Worm (Caenorhabditis elegans) whole organism, L1 larva: ENCODE measurements around the gene lin-2.
A peak's percentile ranks its signal among the peaks of the same experiment; 100 is the strongest.

Experiments used
- C04F5.9 ChIP-seq: sonication (generic microtip); optimal IDR thresholded peaks from 2 replicates; lab custom pipeline; 2016; ENCODE audit warnings: missing genetic modification characterization, missing compliant biosample characterization
- C16A3.4 ChIP-seq: fragments of 150-350 bp; optimal IDR thresholded peaks from 2 replicates; lab custom pipeline; 2014; ENCODE audit warnings: missing biosample characterization, missing genetic modification characterization
- aly-2 ChIP-seq: fragments of 150-350 bp; optimal IDR thresholded peaks from 2 replicates; lab custom pipeline; 2014; ENCODE audit warnings: missing biosample characterization, missing genetic modification characterization
- ceh-82 ChIP-seq, 3 experiments: fragments of 150-350 bp in 1 of 3; sonication (generic microtip) in 2 of 3; optimal IDR thresholded peaks; 2 replicates each; lab custom pipeline; 2014 to 2017; ENCODE audit warnings: missing biosample characterization in 3 of 3, missing genetic modification characterization in 3 of 3
- dpl-1 ChIP-seq, 3 experiments: fragments of 150-350 bp in 2 of 3; sonication (generic microtip) in 1 of 3; optimal IDR thresholded peaks; 2 replicates each; lab custom pipeline; 2014 to 2017; ENCODE audit warnings: missing biosample characterization in 3 of 3, missing genetic modification characterization in 3 of 3, missing genetic modification reagents in 3 of 3
- dsc-1 ChIP-seq: sonication (generic microtip); optimal IDR thresholded peaks from 2 replicates; lab custom pipeline; 2016; ENCODE audit warnings: mild to moderate bottlenecking, missing genetic modification characterization, missing compliant biosample characterization
- efl-3 ChIP-seq: fragments of 200-800 bp; sonication (Bioruptor generic); optimal IDR thresholded peaks from 2 replicates; lab custom pipeline; 2018; ENCODE audit warnings: mild to moderate bottlenecking, missing genetic modification characterization, missing compliant biosample characterization
- egl-13 ChIP-seq: sonication (generic microtip); optimal IDR thresholded peaks from 2 replicates; lab custom pipeline; 2016; ENCODE audit warnings: missing genotype, missing genetic modification reagents, missing genetic modification characterization, missing compliant biosample characterization
- elt-2 ChIP-seq: sonication (generic microtip); optimal IDR thresholded peaks from 2 replicates; lab custom pipeline; 2016; ENCODE audit warnings: missing genetic modification characterization, mild to moderate bottlenecking, inconsistent platforms, missing compliant biosample characterization, missing genetic modification reagents
- fkh-10 ChIP-seq: sonication (generic microtip); optimal IDR thresholded peaks from 2 replicates; lab custom pipeline; 2017; ENCODE audit warnings: missing biosample characterization, missing genetic modification reagents, missing genetic modification characterization
- fkh-4 ChIP-seq: sonication (generic microtip); optimal IDR thresholded peaks from 2 replicates; lab custom pipeline; 2016; ENCODE audit warnings: missing compliant biosample characterization, missing genetic modification characterization, borderline replicate concordance
- hpl-2 ChIP-seq: fragments of 150-350 bp; optimal IDR thresholded peaks from 2 replicates; lab custom pipeline; 2014; ENCODE audit warnings: missing biosample characterization, missing genetic modification reagents, missing genetic modification characterization
- isw-1 ChIP-seq: fragments of 200-800 bp; sonication (Bioruptor generic); IDR thresholded peaks from 2 replicates; pipeline ENCODE4 v1.3.6; 2022; ENCODE audit warnings: missing genetic modification characterization, missing compliant biosample characterization
- lin-13 ChIP-seq: fragments of 150-350 bp; optimal IDR thresholded peaks from 2 replicates; lab custom pipeline; 2014; ENCODE audit warnings: missing biosample characterization, missing genetic modification reagents, missing genetic modification characterization
- lin-35 ChIP-seq, 2 experiments: fragments of 150-350 bp; optimal IDR thresholded peaks; 2 replicates each; lab custom pipeline; 2014; ENCODE audit warnings: missing biosample characterization in 2 of 2, missing genetic modification characterization in 2 of 2, missing genetic modification reagents in 2 of 2
- lir-3 ChIP-seq: sonication (generic microtip); optimal IDR thresholded peaks from 2 replicates; lab custom pipeline; 2016; ENCODE audit warnings: mild to moderate bottlenecking, missing genetic modification characterization, moderate library complexity, missing compliant biosample characterization; ENCODE audit not compliant: poor library complexity
- lsy-2 ChIP-seq, 2 experiments: fragments of 150-350 bp; optimal IDR thresholded peaks; 2 replicates each; lab custom pipeline; 2014; ENCODE audit warnings: missing biosample characterization in 2 of 2, missing genetic modification characterization in 2 of 2
- mab-9 ChIP-seq: fragments of 200-800 bp; sonication (Bioruptor generic); IDR thresholded peaks from 2 replicates; pipeline ENCODE4 v1.3.6; 2022; ENCODE audit warnings: missing genetic modification reagents, missing genetic modification characterization, missing compliant biosample characterization
- nhr-19 ChIP-seq: fragments of 200-800 bp; sonication (Bioruptor generic); conservative IDR thresholded peaks from 2 replicates; pipeline ENCODE4 v1.3.6; 2022; ENCODE audit warnings: missing genetic modification characterization, missing compliant biosample characterization
- nhr-237 ChIP-seq: fragments of 150-350 bp; optimal IDR thresholded peaks from 2 replicates; lab custom pipeline; 2014; ENCODE audit warnings: missing biosample characterization, missing genetic modification characterization
- nhr-71 ChIP-seq: sonication (generic microtip); optimal IDR thresholded peaks from 2 replicates; lab custom pipeline; 2016; ENCODE audit warnings: mild to moderate bottlenecking, missing genetic modification characterization, moderate library complexity, missing compliant biosample characterization
- nhr-77 ChIP-seq: fragments of 150-350 bp; optimal IDR thresholded peaks from 2 replicates; lab custom pipeline; 2014; ENCODE audit warnings: missing biosample characterization, missing genetic modification characterization
- nhr-84 ChIP-seq: sonication (generic microtip); optimal IDR thresholded peaks from 2 replicates; lab custom pipeline; 2017; ENCODE audit warnings: missing biosample characterization, missing genetic modification characterization
- nhr-85 ChIP-seq: sonication (generic microtip); peaks from one replicate; lab custom pipeline; 2016; ENCODE audit warnings: missing genetic modification characterization, inconsistent platforms, missing compliant biosample characterization
- rnt-1 ChIP-seq: sonication (generic microtip); optimal IDR thresholded peaks from 2 replicates; lab custom pipeline; 2016; ENCODE audit warnings: mild to moderate bottlenecking, missing genetic modification characterization, moderate library complexity, missing compliant biosample characterization
- snu-23 ChIP-seq: sonication (generic microtip); optimal IDR thresholded peaks from 2 replicates; lab custom pipeline; 2016; ENCODE audit warnings: missing genetic modification characterization, missing compliant biosample characterization
- sox-4 ChIP-seq: sonication (generic microtip); optimal IDR thresholded peaks from 2 replicates; lab custom pipeline; 2016; ENCODE audit warnings: missing genetic modification characterization, missing compliant biosample characterization
- sup-37 ChIP-seq: fragments of 200-800 bp; sonication (Bioruptor generic); optimal IDR thresholded peaks from 2 replicates; lab custom pipeline; 2018; ENCODE audit warnings: mild to moderate bottlenecking, missing genetic modification characterization, missing compliant biosample characterization
- swsn-7 ChIP-seq: sonication (generic microtip); optimal IDR thresholded peaks from 2 replicates; lab custom pipeline; 2016; ENCODE audit warnings: missing genetic modification characterization, missing compliant biosample characterization
- unc-130 ChIP-seq: fragments of 150-350 bp; optimal IDR thresholded peaks from 2 replicates; lab custom pipeline; 2017; ENCODE audit warnings: missing biosample characterization, missing genetic modification characterization, inconsistent platforms
- xbp-1 ChIP-seq: sonication (generic microtip); optimal IDR thresholded peaks from 2 replicates; lab custom pipeline; 2016; ENCODE audit warnings: missing genetic modification characterization, missing compliant biosample characterization
- zag-1 ChIP-seq: fragments of 150-350 bp; optimal IDR thresholded peaks from 2 replicates; lab custom pipeline; 2014; ENCODE audit warnings: missing biosample characterization, missing genetic modification characterization
- zip-4 ChIP-seq: fragments of 200-800 bp; sonication (Bioruptor generic); optimal IDR thresholded peaks from 2 replicates; lab custom pipeline; 2018; ENCODE audit warnings: mild to moderate bottlenecking, missing genetic modification characterization, moderate library complexity, missing compliant biosample characterization

Gene lin-2

ce11 chrX:12360444-12360843 lies 53.4 kb downstream of the lin-2 start, which contains the start of the genes nspc-15 and F19H6.6:
TSS of gene nspc-15 (plus strand) at chrX:12360744.
TSS of gene F19H6.6 (plus strand) at chrX:12360827.
- TF ChIP-seq swsn-7 (tag; lab: Kevin White, UChicago) (no peak), nhr-237 (no peak), dpl-1 (GFP tag; optimal IDR thresholded peaks at IDR 0.05; lab: Kevin White, UChicago) (no peak), lin-35 (GFP tag; optimal IDR thresholded peaks at IDR 0.05; lab: Kevin White, UChicago) (no peak), elt-2 (tag; lab: Kevin White, UChicago) (no peak), zip-4 (no peak), nhr-84 (no peak), fkh-4 (tag; lab: Kevin White, UChicago) (no peak), lin-13 (GFP tag; lab: Kevin White, UChicago) (no peak)
- TF ChIP-seq, all 84 proteins: peak for 0

ce11 chrX:12358957-12359356 lies 54.9 kb downstream of the lin-2 start, which contains the start of gene nspc-14:
TSS of gene nspc-14 (minus strand) at chrX:12359057.
- TF ChIP-seq rnt-1 (no peak), efl-3 (GFP tag; lab: Kevin White, UChicago) (no peak), lin-13 (GFP tag; lab: Kevin White, UChicago) (no peak), nhr-77 (tag; lab: Kevin White, UChicago) (no peak), fkh-10 (GFP tag; lab: Kevin White, UChicago) (no peak), nhr-237 (no peak), lsy-2 (tag; optimal IDR thresholded peaks at IDR 0.05; lab: Kevin White, UChicago) (no peak), sup-37 (GFP tag; lab: Kevin White, UChicago) (no peak), fkh-4 (tag; lab: Kevin White, UChicago) (no peak), zag-1 (tag; lab: Kevin White, UChicago) (no peak), isw-1 (GFP tag; lab: Robert Waterston, UW) (no peak), ceh-82 (tag; optimal IDR thresholded peaks at IDR 0.05; lab: Kevin White, UChicago) (no peak), xbp-1 (tag; lab: Kevin White, UChicago) (no peak), lir-3 (tag; lab: Kevin White, UChicago) (no peak)

ce11 chrX:12357127-12357526 lies 56.7 kb downstream of the lin-2 start, which contains the start of gene nspc-13:
TSS of gene nspc-13 (plus strand) at chrX:12357427.
- no peak for TF ChIP-seq nhr-237
- TF ChIP-seq egl-13: no peak
- no peak for TF ChIP-seq mab-9 (GFP tag; lab: Robert Waterston, UW)
- TF ChIP-seq lin-13 (GFP tag; lab: Kevin White, UChicago): no peak
- no peak for TF ChIP-seq lsy-2 (tag; optimal IDR thresholded peaks at IDR 0.05; lab: Kevin White, UChicago)
- no peak for TF ChIP-seq dsc-1 (tag; lab: Kevin White, UChicago)
- TF ChIP-seq C16A3.4 (tag; lab: Kevin White, UChicago): no peak
- TF ChIP-seq C04F5.9: no peak
- TF ChIP-seq sox-4 (tag; lab: Kevin White, UChicago): no peak
- TF ChIP-seq nhr-71: no peak
- no peak for TF ChIP-seq aly-2 (tag; lab: Kevin White, UChicago)
- no peak for TF ChIP-seq snu-23 (GFP tag; lab: Kevin White, UChicago)
- TF ChIP-seq unc-130 (tag; lab: Kevin White, UChicago): no peak

- TF ChIP-seq sox-4 (tag; lab: Kevin White, UChicago): no peak
- no peak for TF ChIP-seq nhr-19 (GFP tag; lab: Robert Waterston, UW)
- no peak for TF ChIP-seq dpl-1 (GFP tag; optimal IDR thresholded peaks at IDR 0.05; lab: Kevin White, UChicago)
These were observed 57.3 kb downstream of the lin-2 start, which contains the start of gene nspc-12 for ce11 chrX:12356581-12356980. TSS of gene nspc-12 (minus strand) at chrX:12356681.

ce11 chrX:12352872-12353271 lies 61.0 kb downstream of the lin-2 start, which contains the start of gene F42F12.4:
TSS of gene F42F12.4 (minus strand) at chrX:12352947.
- TF ChIP-seq nhr-85 (tag; lab: Kevin White, UChicago) (peak; percentile 51), hpl-2 (no peak)
